Fruit fly (Drosophila melanogaster): ENCODE results near the gene CG42337.

Gene CG42337

DNA sequence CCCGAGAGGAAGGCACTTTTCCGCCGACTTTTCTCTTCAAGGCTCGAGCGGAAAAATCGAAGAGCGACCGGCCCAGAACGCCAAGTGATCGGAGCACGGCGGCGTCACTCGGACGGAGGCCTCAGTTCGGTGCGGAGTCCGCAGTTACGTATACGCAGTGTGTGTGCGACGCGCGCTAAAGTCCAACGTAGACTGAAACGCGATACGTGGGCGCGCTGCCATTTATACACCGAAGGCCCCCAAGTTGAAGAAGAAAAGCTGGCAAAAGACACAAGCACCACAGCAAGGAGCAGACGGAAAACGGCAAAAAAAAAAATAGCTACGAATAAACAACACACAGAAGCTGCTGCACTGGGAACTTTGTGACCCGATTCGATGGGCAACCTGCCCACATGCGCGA lies at the start of gene CG42337:
CG42337 (minus strand) TSS at position 194 of the 400 bp plus-strand sequence.
- 0 out of 3 replicates have a peak, but pooled peaks have one; percentile 15 for TF ChIP-seq CG4496 (GFP tag; IDR thresholded peaks at IDR 0.05)
- TF ChIP-seq gl (tag; optimal IDR thresholded peaks at IDR 0.05), result no peak
- 0 out of 3 replicates have a peak, but pooled peaks have one; percentile 28 for TF ChIP-seq fd96Ca (GFP tag; IDR thresholded peaks at IDR 0.05)

DNA sequence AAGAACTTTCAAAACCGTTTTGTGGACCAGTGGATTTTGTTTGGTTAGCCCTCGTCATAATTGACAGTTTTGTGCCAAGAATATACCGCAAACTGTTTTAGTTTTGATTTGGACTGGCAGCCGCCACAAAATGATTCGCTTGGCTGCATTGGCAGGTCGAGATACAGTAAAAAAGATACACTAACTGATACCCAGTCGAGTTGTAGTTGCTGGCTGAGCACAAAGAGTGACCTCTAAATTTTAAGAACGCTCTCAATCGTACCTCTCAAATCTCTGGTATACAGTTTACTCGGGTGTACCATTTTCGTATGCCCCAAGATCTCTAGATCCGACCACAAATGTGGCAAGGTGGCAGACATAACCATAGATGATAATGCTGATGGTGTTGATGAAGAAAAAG lies 49.8 kb upstream of the CG42337 start:
- TF ChIP-seq CG9948 (tag; optimal IDR thresholded peaks at IDR 0.05), result no peak
- TF ChIP-seq CG4496 (GFP tag; IDR thresholded peaks at IDR 0.05), result no peak
- no peak for TF ChIP-seq D1 (tag; optimal IDR thresholded peaks at IDR 0.05)
- TF ChIP-seq CG8301 (tag; optimal IDR thresholded peaks at IDR 0.05), result no peak
- no peak for TF ChIP-seq CG32121 (GFP tag; IDR thresholded peaks at IDR 0.05)
- no peak for TF ChIP-seq EcR (GFP tag; optimal IDR thresholded peaks at IDR 0.05)
- TF ChIP-seq CG34367 (tag; optimal IDR thresholded peaks at IDR 0.05), result no peak
- no peak for TF ChIP-seq Pif1A (GFP tag; optimal IDR thresholded peaks at IDR 0.05)
- no peak for TF ChIP-seq rn (GFP tag; IDR thresholded peaks at IDR 0.05)
- no peak for TF ChIP-seq CG12605 (GFP tag; IDR thresholded peaks at IDR 0.05)
- no peak for TF ChIP-seq Snoo (tag; optimal IDR thresholded peaks at IDR 0.05)

DNA sequence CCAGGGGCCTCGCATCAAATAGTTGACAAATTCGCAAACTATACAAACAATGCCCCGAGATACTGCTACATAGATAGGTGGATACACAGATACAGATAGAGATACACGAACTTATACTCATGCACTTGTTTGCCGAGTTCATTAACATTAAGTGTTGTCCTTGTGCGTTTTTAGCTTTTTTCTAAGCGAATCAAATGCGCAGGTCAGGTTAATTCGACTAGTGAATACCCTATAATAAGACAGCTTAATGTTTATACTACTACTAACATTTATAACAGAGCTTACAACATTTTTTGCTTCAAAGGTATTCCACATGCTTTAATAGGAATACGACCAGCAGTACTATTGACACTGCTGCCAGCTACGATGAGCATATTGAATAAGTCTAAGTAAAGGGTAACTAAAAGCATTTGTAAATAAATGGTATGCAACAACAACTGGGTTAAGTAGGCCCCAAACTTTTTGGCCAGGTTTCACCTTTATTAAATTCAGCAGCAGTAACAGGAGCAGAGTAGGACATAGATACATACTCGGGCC lies 48.4 kb upstream of the CG42337 start:
- TF ChIP-seq CG8301 (tag; optimal IDR thresholded peaks at IDR 0.05) (peak; percentile 31), CG12605 (GFP tag; IDR thresholded peaks at IDR 0.05) (peak; percentile 34; the same call in 1 of the 2 replicates), D1 (tag; optimal IDR thresholded peaks at IDR 0.05) (no peak), Snoo (tag; optimal IDR thresholded peaks at IDR 0.05) (no peak), rn (GFP tag; IDR thresholded peaks at IDR 0.05) (no peak), CG9948 (tag; optimal IDR thresholded peaks at IDR 0.05) (peak; percentile 4)

DNA sequence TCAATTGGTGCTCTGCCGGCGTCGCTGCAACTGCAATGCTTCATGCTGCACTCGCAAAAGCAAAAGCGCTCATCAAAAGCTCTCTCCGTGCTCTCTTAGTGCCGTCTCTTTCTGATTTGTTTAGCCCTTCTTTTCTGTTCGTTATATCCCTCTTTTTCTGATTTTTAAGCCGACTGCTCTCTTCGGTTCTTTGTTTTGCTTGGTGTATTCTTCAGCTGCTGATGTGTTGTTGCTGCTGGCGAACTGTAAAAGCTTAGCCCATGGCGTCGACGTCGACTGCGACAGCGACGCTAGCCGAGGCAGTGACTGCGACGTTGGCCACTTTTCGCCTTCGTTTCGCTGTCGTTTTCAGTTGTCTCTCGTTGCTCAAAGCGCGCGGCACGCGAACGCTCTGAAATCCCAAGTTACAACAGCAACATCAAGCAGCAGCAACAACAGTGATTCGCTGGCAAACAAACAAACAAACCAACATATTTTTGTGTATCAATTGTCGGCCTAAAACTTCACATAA lies 46.9 kb upstream of the CG42337 start:
- TF ChIP-seq CG10348 (GFP tag; IDR thresholded peaks at IDR 0.05) (no peak), CG17806 (tag; optimal IDR thresholded peaks at IDR 0.05) (no peak), CG9948 (tag; optimal IDR thresholded peaks at IDR 0.05) (no peak), Snoo (tag; optimal IDR thresholded peaks at IDR 0.05) (peak; percentile 39), CG12605 (GFP tag; IDR thresholded peaks at IDR 0.05) (peak; percentile 76; the same call in 1 of the 2 replicates), D1 (tag; optimal IDR thresholded peaks at IDR 0.05) (no peak), Pif1A (GFP tag; optimal IDR thresholded peaks at IDR 0.05) (peak; percentile 40), CG14655 (GFP tag; optimal IDR thresholded peaks at IDR 0.05) (peak; percentile 27), EcR (GFP tag; optimal IDR thresholded peaks at IDR 0.05) (peak; percentile 86), CG32121 (GFP tag; IDR thresholded peaks at IDR 0.05) (peak; percentile 56), gl (tag; optimal IDR thresholded peaks at IDR 0.05) (no peak), CG4496 (GFP tag; IDR thresholded peaks at IDR 0.05) (peak; percentile 70), fd96Ca (GFP tag; IDR thresholded peaks at IDR 0.05) (no peak), CG8301 (tag; optimal IDR thresholded peaks at IDR 0.05) (peak; percentile 20), CG15710 (tag; optimal IDR thresholded peaks at IDR 0.05) (no peak), Ets98B (GFP tag; IDR thresholded peaks at IDR 0.05) (peak; percentile 58; the same call in 1 of the 2 replicates), rn (GFP tag; IDR thresholded peaks at IDR 0.05) (no peak), CG34367 (tag; optimal IDR thresholded peaks at IDR 0.05) (no peak), CG13204 (GFP tag; optimal IDR thresholded peaks at IDR 0.05) (peak; percentile 55), CG8159 (tag; optimal IDR thresholded peaks at IDR 0.05) (no peak), Pif1B (GFP tag; optimal IDR thresholded peaks at IDR 0.05) (peak; percentile 35)

DNA sequence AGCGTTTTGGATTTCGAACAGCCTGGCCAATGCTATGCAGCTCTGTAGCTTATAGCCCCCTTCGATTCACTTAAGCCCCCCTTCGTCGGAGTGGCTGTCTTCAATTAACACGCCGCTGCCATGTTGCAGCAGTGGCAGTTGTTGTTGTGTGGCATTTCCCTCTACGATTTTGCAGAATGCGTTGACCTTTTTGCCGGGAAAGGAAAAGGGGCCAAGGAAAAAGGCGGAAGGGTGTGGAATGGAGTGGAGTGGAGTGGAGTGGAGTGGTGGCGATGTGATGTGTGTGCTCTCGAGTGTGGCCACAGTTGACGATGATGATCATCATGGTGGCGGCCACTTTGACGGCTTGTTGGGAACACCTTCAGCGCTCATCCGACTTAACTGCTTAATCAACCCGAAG lies 45.2 kb upstream of the CG42337 start:
- TF ChIP-seq CG10348 (GFP tag; IDR thresholded peaks at IDR 0.05), result no peak
- TF ChIP-seq rn (GFP tag; IDR thresholded peaks at IDR 0.05), result no peak
- TF ChIP-seq CG12605 (GFP tag; IDR thresholded peaks at IDR 0.05), result no peak
- TF ChIP-seq CG9948 (tag; optimal IDR thresholded peaks at IDR 0.05), result no peak
- TF ChIP-seq CG14655 (GFP tag; optimal IDR thresholded peaks at IDR 0.05), result no peak
- TF ChIP-seq Ets98B (GFP tag; IDR thresholded peaks at IDR 0.05), result 0 out of 2 replicates have a peak, but pooled peaks have one; percentile 9
- TF ChIP-seq Pif1A (GFP tag; optimal IDR thresholded peaks at IDR 0.05), result no peak
- TF ChIP-seq CG15710 (tag; optimal IDR thresholded peaks at IDR 0.05), result no peak
- TF ChIP-seq CG32121 (GFP tag; IDR thresholded peaks at IDR 0.05), result 0 out of 2 replicates have a peak, but pooled peaks have one; percentile 10
- TF ChIP-seq Snoo (tag; optimal IDR thresholded peaks at IDR 0.05), result no peak
- no peak for TF ChIP-seq CG34367 (tag; optimal IDR thresholded peaks at IDR 0.05)
- TF ChIP-seq CG17806 (tag; optimal IDR thresholded peaks at IDR 0.05), result no peak
- no peak for TF ChIP-seq fd96Ca (GFP tag; IDR thresholded peaks at IDR 0.05)
- no peak for TF ChIP-seq CG13204 (GFP tag; optimal IDR thresholded peaks at IDR 0.05)
- TF ChIP-seq CG4496 (GFP tag; IDR thresholded peaks at IDR 0.05), result no peak
- TF ChIP-seq CG8159 (tag; optimal IDR thresholded peaks at IDR 0.05), result no peak
- peak; percentile 82 for TF ChIP-seq EcR (GFP tag; optimal IDR thresholded peaks at IDR 0.05)
- TF ChIP-seq CG8301 (tag; optimal IDR thresholded peaks at IDR 0.05), result no peak
- no peak for TF ChIP-seq D1 (tag; optimal IDR thresholded peaks at IDR 0.05)

DNA sequence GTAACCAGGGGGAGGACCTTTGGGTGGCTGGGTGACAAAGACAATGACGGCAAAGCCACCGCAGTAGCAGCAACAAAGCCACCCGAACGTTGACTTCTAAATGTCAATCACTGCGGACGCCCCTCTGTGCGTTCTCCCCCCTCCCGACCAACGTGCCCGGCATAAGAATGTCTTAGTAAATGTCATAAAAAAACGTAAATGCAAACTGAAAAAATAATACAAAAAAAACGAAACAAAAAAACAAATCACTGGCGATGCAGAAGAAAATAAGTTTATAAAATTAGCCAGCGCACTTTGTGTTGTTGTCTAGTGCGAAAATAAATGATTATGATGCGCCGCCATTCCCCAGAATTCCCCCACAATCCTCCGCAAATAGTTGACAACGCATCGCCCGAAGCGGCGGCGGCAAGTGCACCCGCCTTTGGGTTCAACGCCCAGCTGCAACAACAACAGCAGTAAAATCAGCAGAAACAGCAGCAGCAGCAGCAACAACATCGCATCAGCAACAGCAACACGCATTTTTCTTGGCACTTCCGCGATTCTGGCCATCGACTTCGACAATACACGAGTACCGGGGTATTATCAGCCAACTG lies 43.9 kb upstream of the CG42337 start:
- TF ChIP-seq Pif1A (GFP tag; optimal IDR thresholded peaks at IDR 0.05) (peak; percentile 38), CG32121 (GFP tag; IDR thresholded peaks at IDR 0.05) (peak; percentile 85), CG17806 (tag; optimal IDR thresholded peaks at IDR 0.05) (no peak), CG4496 (GFP tag; IDR thresholded peaks at IDR 0.05) (peak; percentile 82), CG8301 (tag; optimal IDR thresholded peaks at IDR 0.05) (peak; percentile 72), fd96Ca (GFP tag; IDR thresholded peaks at IDR 0.05) (peak; percentile 52; the same call in 1 of the 3 replicates), gl (tag; optimal IDR thresholded peaks at IDR 0.05) (no peak), Ets98B (GFP tag; IDR thresholded peaks at IDR 0.05) (peak; percentile 72), CG9948 (tag; optimal IDR thresholded peaks at IDR 0.05) (no peak), rn (GFP tag; IDR thresholded peaks at IDR 0.05) (peak; percentile 42; the same call in 1 of the 2 replicates), CG12605 (GFP tag; IDR thresholded peaks at IDR 0.05) (peak; percentile 91), CG14655 (GFP tag; optimal IDR thresholded peaks at IDR 0.05) (peak; percentile 83), EcR (GFP tag; optimal IDR thresholded peaks at IDR 0.05) (peak; percentile 94), Snoo (tag; optimal IDR thresholded peaks at IDR 0.05) (no peak), CG13204 (GFP tag; optimal IDR thresholded peaks at IDR 0.05) (peak; percentile 39), CG8159 (tag; optimal IDR thresholded peaks at IDR 0.05) (no peak)

All from whole organism, pupa.